Worm (Caenorhabditis elegans): Measurements from ENCODE around the gene idpb-1.

Gene idpb-1

DNA sequence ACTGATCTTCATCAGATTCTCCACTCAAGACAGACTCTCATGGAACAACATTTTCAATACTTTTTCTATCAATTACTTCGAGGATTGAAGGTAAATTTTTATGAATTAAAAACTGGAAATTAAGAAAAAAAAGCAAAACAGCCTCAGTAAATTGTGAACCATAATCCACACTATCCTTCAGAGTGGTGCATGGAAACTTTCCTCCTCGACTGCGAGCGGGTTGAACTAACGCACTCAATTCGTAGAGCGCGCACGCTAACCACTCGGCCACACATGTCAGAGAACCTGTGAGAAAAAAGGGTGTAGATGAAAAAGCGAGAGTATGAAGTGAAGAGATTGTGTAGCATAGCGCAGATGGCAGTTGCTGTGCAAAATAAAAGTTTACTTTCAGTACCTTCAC lies 3.2 kb downstream of the idpb-1 start (continued):
- TF ChIP-seq nhr-232 (tag; optimal IDR thresholded peaks at IDR 0.05) (peak; percentile 97), elt-2 (tag; optimal IDR thresholded peaks at IDR 0.05) (peak; percentile 100), sdc-2 (tag; optimal IDR thresholded peaks at IDR 0.05) (peak; percentile 90), lin-11 (tag; optimal IDR thresholded peaks at IDR 0.05) (peak; percentile 94), ceh-30 (tag; optimal IDR thresholded peaks at IDR 0.05) (peak; percentile 74), ceh-45 (GFP tag; IDR thresholded peaks at IDR 0.05) (peak; percentile 92), syd-9 (tag; optimal IDR thresholded peaks at IDR 0.05) (peak; percentile 96), ceh-48 (tag; optimal IDR thresholded peaks at IDR 0.05) (peak; percentile 89), hlh-30 (tag; optimal IDR thresholded peaks at IDR 0.05; ENCODE audit: insufficient read depth) (peak; percentile 75), pqm-1 (tag; optimal IDR thresholded peaks at IDR 0.05) (peak; percentile 93), K02D7.2 (tag; optimal IDR thresholded peaks at IDR 0.05) (peak; percentile 95), gmeb-2 (tag; optimal IDR thresholded peaks at IDR 0.05) (peak; percentile 98), C38D4.7 (GFP tag; optimal IDR thresholded peaks at IDR 0.05) (peak; percentile 96), fkh-10 (GFP tag; optimal IDR thresholded peaks at IDR 0.05) (peak; percentile 79), rnt-1 (tag; optimal IDR thresholded peaks at IDR 0.05) (peak; percentile 88), fkh-6 (tag; optimal IDR thresholded peaks at IDR 0.05) (peak; percentile 95), ceh-14 (tag; optimal IDR thresholded peaks at IDR 0.05) (peak; percentile 94), ref-2 (tag; optimal IDR thresholded peaks at IDR 0.05) (peak; percentile 93), Y22D7AL.16 (tag; optimal IDR thresholded peaks at IDR 0.05) (peak; percentile 98), npax-4 (tag; optimal IDR thresholded peaks at IDR 0.05) (peak; percentile 92), odd-2 (tag; optimal IDR thresholded peaks at IDR 0.05) (peak; percentile 72), ahr-1 (tag; optimal IDR thresholded peaks at IDR 0.05) (peak; percentile 90), hlh-15 (tag; optimal IDR thresholded peaks at IDR 0.05) (peak; percentile 96), nhr-11 (tag; optimal IDR thresholded peaks at IDR 0.05) (no peak), fax-1 (tag; optimal IDR thresholded peaks at IDR 0.05) (peak; percentile 95), ztf-16 (tag; optimal IDR thresholded peaks at IDR 0.05) (peak; percentile 96), ttx-3 (tag; optimal IDR thresholded peaks at IDR 0.05) (peak; percentile 94), T23F11.4 (GFP tag; optimal IDR thresholded peaks at IDR 0.05) (peak; percentile 98), zip-5 (tag; optimal IDR thresholded peaks at IDR 0.05) (peak; percentile 79), pha-2 (tag; optimal IDR thresholded peaks at IDR 0.05) (peak; percentile 93), hlh-8 (tag; optimal IDR thresholded peaks at IDR 0.05) (peak; percentile 95), ceh-24 (tag; optimal IDR thresholded peaks at IDR 0.05) (peak; percentile 86), ceh-18 (tag; optimal IDR thresholded peaks at IDR 0.05) (peak; percentile 90), ama-1 (optimal IDR thresholded peaks at IDR 0.05) (no peak), eyg-1 (tag; optimal IDR thresholded peaks at IDR 0.05) (peak; percentile 88), che-1 (tag; optimal IDR thresholded peaks at IDR 0.05) (peak; percentile 96), unc-3 (GFP tag; conservative IDR thresholded peaks at IDR 0.05) (peak; percentile 97), unc-3 (tag; optimal IDR thresholded peaks at IDR 0.05) (peak; percentile 91)

DNA sequence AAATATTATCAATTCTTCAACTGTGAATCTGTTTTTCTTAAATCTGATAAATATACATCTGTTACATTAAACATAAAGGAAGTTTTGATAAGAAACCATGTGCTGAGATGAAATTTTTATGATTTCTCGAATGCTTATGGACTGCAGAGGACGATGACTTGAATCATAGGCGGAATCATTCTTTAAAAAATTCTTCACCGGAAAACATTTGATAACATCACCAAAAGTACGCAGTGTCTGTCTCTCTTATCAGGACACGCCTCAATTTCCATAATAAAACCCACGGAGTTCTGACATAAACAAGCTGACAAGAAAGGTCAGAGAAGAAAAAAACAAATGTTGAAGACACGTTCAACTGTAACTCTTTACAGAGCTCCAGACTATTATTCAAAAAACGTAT lies 7.9 kb downstream of the idpb-1 start, which contains the start of gene F09C12.2:
TSS of gene F09C12.2 (plus strand) at position 320 of the 400 bp plus-strand sequence.
- TF ChIP-seq syd-9 (tag; optimal IDR thresholded peaks at IDR 0.05) (no peak), dmd-4 (tag; optimal IDR thresholded peaks at IDR 0.05; ENCODE audit: borderline replicate concordance) (no peak), rnt-1 (tag; optimal IDR thresholded peaks at IDR 0.05) (no peak), eyg-1 (tag; optimal IDR thresholded peaks at IDR 0.05) (no peak), ceh-18 (tag; optimal IDR thresholded peaks at IDR 0.05) (no peak), K02D7.2 (tag; optimal IDR thresholded peaks at IDR 0.05) (no peak), unc-86 (tag; optimal IDR thresholded peaks at IDR 0.05) (no peak), elt-4 (tag; optimal IDR thresholded peaks at IDR 0.05) (no peak)

DNA sequence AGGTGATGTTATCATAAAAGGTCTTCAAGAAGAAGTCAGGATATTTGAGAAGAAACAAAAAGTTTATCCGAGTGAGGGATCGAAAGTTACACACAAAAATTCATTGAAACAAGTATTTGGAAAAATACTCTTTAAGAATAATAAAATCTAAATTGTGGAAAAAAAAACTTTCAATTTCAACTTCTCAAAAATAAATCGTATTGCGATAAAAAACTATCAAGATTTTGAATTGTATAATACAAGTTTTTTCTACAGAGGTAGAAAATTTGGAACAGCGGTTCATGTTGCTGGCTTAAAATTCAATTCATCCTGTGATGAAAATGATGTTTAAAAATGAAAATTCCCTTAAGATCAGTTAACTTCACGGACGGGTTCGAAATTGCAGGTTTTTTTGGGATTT lies 10.3 kb downstream of the idpb-1 start, which contains the start of gene F09C12.8:
TSS of gene F09C12.8 (plus strand) at position 301 of the 400 bp plus-strand sequence.
- TF ChIP-seq ceh-14 (tag; optimal IDR thresholded peaks at IDR 0.05) (no peak), ceh-19 (GFP tag; optimal IDR thresholded peaks at IDR 0.05) (no peak), ceh-2 (tag; optimal IDR thresholded peaks at IDR 0.05) (no peak), tbx-2 (tag; optimal IDR thresholded peaks at IDR 0.05) (no peak), elt-2 (tag; optimal IDR thresholded peaks at IDR 0.05) (no peak), odd-2 (tag; optimal IDR thresholded peaks at IDR 0.05) (no peak), tbx-7 (tag; optimal IDR thresholded peaks at IDR 0.05) (no peak), elt-4 (tag; optimal IDR thresholded peaks at IDR 0.05) (no peak), ceh-24 (tag; optimal IDR thresholded peaks at IDR 0.05) (no peak), ztf-16 (tag; optimal IDR thresholded peaks at IDR 0.05) (no peak), fax-1 (tag; optimal IDR thresholded peaks at IDR 0.05) (no peak)
